Worm (Caenorhabditis elegans) whole organism, young adult: ENCODE measurements around the gene srb-13.

ENCODE experiments used
- die-1 ChIP-seq: sonication (generic microtip); optimal IDR thresholded peaks from 2 replicates; lab custom pipeline; 2016; ENCODE audit warnings: missing genotype, mild to moderate bottlenecking, missing genetic modification characterization, missing compliant biosample characterization
- ztf-6 ChIP-seq: fragments of 200-800 bp; sonication (Bioruptor generic); IDR thresholded peaks from 2 replicates; pipeline ENCODE4 v1.3.6; 2022; ENCODE audit warnings: missing genetic modification reagents, missing genetic modification characterization, missing compliant biosample characterization

- TF ChIP-seq ztf-6 (GFP tag; lab: Robert Waterston, UW) = no peak
- TF ChIP-seq die-1 (tag; lab: Kevin White, UChicago) = no peak
Measured at ce11 chrII:5141945-5142514, 15.4 kb downstream of the srb-13 start, which contains the start of gene nas-29.
